Fruit fly (Drosophila melanogaster) Kc167 (cell line): ENCODE data around the gene wb.

Experiments used
- Myc ChIP-seq: fragments of >200 bp; optimal IDR thresholded peaks from 2 replicates; lab custom pipeline; 2017; ENCODE audit warnings: missing external identifiers
- Sin3A ChIP-seq: fragments of >200 bp; optimal IDR thresholded peaks from 2 replicates; lab custom pipeline; 2018; ENCODE audit warnings: missing external identifiers
- h ChIP-seq: fragments of >200 bp; optimal IDR thresholded peaks from 3 replicates; lab custom pipeline; 2018; ENCODE audit warnings: missing external identifiers
- insv ChIP-seq: fragments of >200 bp; optimal IDR thresholded peaks from 3 replicates; lab custom pipeline; 2018; ENCODE audit warnings: missing external identifiers
- psq ChIP-seq: fragments of >200 bp; optimal IDR thresholded peaks from 2 replicates; lab custom pipeline; 2017; ENCODE audit warnings: missing external identifiers
- ttk ChIP-seq: sonication (Bioruptor generic); optimal IDR thresholded peaks from 2 replicates; lab custom pipeline; 2017; ENCODE audit warnings: missing external identifiers

The wb gene

DNA sequence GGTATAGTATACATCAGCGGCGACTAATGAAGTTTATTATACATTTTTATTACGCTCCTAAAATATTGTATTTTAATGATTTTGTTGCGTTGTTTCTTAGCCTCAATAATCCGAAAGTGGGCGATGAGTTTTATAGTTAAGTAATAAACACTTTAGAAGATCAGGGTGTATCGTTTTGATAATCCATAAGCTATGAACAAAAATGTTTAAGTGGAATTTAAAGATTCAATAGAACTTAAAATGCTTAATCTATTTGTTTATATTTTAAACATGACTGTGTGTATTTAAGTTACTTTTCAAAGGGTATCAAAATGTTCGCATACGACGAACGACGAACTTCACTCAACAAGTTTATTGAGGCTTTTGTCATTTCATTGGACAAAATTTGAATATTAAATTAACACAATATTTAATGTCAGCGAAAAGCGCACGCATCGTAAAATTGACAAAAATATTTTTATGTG, 109.5 kb downstream of the wb start:
- TF ChIP-seq Sin3A (lab: Kevin White, UChicago) (no peak), insv (lab: Kevin White, UChicago) (no peak), Myc (no peak), psq (lab: Kevin White, UChicago) (no peak)

DNA sequence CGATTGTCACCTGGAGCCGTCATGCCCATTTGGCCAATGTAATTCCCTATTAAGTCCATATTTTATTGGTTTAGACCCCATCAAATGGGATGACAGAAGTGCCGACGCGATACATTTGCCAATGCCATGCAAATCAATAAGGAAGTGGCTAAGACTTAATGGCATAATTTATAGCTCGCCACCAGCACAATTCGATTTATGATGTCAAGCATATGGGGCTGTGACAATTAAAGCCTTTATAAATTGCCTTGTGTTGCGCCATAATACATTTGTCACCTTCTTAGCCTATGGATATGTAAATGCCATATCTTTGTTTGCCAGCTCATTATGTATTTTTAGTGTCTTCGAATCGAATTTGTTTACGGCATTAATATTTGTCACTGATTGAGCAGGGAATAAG, 110.4 kb downstream of the wb start:
- TF ChIP-seq Sin3A (lab: Kevin White, UChicago) = no peak
- no peak for TF ChIP-seq psq (lab: Kevin White, UChicago)
- TF ChIP-seq insv (lab: Kevin White, UChicago) = no peak
- TF ChIP-seq Myc = no peak
- no peak for TF ChIP-seq h (lab: Kevin White, UChicago)
- TF ChIP-seq ttk (lab: Kevin White, UChicago) = no peak

DNA sequence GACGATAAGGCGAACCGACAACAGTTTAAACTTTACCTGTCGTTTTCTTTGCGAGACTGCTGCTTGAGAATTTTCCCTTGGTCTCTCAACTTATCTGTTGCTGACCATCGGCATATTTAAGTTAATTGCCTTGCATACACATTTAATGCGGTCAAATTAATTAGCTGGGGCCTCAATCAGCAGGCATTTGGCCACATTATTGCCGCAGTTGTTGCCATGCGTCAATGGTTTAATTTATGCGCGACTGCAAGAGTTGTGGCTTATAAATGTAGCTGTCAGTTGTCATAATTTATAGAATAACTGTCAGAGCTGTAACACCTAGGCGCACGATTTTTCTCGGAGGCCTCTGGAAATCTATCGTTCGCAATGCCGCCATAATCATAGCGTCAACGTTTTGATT, 111.2 kb downstream of the wb start:
- no peak for TF ChIP-seq h (lab: Kevin White, UChicago)

DNA sequence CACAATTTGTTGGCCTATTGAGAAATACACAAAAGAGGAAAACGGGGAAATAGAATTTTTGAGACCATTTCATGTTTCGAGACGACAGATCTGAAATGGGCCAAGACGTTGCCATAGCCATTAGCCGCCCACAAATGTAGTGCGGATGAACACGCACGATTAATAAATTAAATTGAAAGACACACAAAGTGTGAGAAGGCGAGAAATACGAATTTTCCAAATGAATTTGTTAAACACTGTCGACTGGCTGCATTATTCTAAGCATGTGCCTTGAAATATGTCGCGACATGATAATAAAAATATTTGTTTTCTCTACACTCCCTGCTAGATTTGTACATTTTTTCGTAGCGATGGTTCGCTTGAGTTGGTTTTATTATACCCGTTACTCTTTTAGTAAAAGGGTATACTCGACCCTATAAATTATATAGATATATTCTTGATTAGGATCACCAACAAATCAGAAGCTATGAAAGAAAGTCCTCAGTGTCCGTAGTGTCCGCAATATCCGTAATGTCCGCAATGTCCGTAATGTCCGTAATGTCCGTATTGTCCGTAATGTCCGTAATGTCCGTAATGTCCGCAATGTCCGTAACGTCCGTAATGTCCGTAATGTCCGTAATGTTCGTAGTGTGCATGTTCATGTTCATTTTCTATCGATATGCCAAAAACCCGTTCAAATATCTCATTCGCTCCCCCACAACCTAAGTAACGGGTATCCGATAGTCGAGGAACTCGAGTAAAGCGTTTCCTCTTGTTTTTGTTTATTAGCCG, 113.8 kb downstream of the wb start:
- no peak for TF ChIP-seq h (lab: Kevin White, UChicago)
